Fruit fly (Drosophila melanogaster) whole organism, prepupa: ENCODE measurements around the gene wg.
A peak's percentile ranks its signal among the peaks of the same experiment; 100 is the strongest.

Source experiments
- CG10631 ChIP-seq: fragments of 200-800 bp; sonication (Bioruptor generic); optimal IDR thresholded peaks from 2 replicates; lab custom pipeline; 2016; ENCODE audit warnings: missing biosample characterization, missing genetic modification characterization
- CG10669 ChIP-seq: fragments of 200-800 bp; sonication (Bioruptor generic); optimal IDR thresholded peaks from 3 replicates; lab custom pipeline; 2018; ENCODE audit warnings: missing biosample characterization, mild to moderate bottlenecking, missing genetic modification characterization, moderate library complexity
- CG11902 ChIP-seq: fragments of 200-800 bp; sonication (Bioruptor generic); optimal IDR thresholded peaks from 3 replicates; lab custom pipeline; 2016; ENCODE audit warnings: missing biosample characterization, missing genetic modification characterization
- CG3032 ChIP-seq: fragments of 200-800 bp; optimal IDR thresholded peaks from 2 replicates; lab custom pipeline; 2019; ENCODE audit warnings: missing biosample characterization, mild to moderate bottlenecking, missing genetic modification characterization, moderate library complexity
- CG32006 ChIP-seq: fragments of 200-800 bp; sonication (Bioruptor generic); optimal IDR thresholded peaks from 3 replicates; lab custom pipeline; 2017; ENCODE audit warnings: missing biosample characterization, mild to moderate bottlenecking, missing genetic modification characterization
- CG34406 ChIP-seq: fragments of 200-800 bp; sonication (Bioruptor generic); optimal IDR thresholded peaks from 3 replicates; lab custom pipeline; 2016; ENCODE audit warnings: missing biosample characterization, missing genetic modification characterization
- CG3919 ChIP-seq: fragments of 200-800 bp; sonication (Bioruptor generic); optimal IDR thresholded peaks from 3 replicates; lab custom pipeline; 2016; ENCODE audit warnings: missing biosample characterization, missing genetic modification characterization
- CG6163 ChIP-seq: fragments of 200-800 bp; sonication (Bioruptor generic); IDR thresholded peaks from 3 replicates; pipeline ENCODE4 v1.3.6; 2022; ENCODE audit warnings: missing biosample characterization, missing genetic modification characterization
- CG6276 ChIP-seq: fragments of 200-800 bp; sonication (Bioruptor generic); optimal IDR thresholded peaks from 2 replicates; lab custom pipeline; 2017; ENCODE audit warnings: missing biosample characterization, mild to moderate bottlenecking, missing genetic modification characterization
- CG6808 ChIP-seq: fragments of 200-800 bp; sonication (Bioruptor generic); optimal IDR thresholded peaks from 3 replicates; lab custom pipeline; 2017; ENCODE audit warnings: missing biosample characterization, missing genetic modification characterization, mild to moderate bottlenecking, moderate library complexity, missing genetic modification reagents
- CG7368 ChIP-seq: fragments of 200-800 bp; sonication (Bioruptor generic); optimal IDR thresholded peaks from 3 replicates; lab custom pipeline; 2016; ENCODE audit warnings: missing biosample characterization, missing genetic modification characterization
- CG8119 ChIP-seq: fragments of 200-800 bp; sonication (Bioruptor generic); IDR thresholded peaks from 3 replicates; pipeline ENCODE4 v1.3.6; 2022; ENCODE audit warnings: missing biosample characterization, missing genetic modification characterization
- CG8319 ChIP-seq: fragments of 200-800 bp; sonication (Bioruptor generic); optimal IDR thresholded peaks from 3 replicates; lab custom pipeline; 2016; ENCODE audit warnings: missing biosample characterization, missing genetic modification characterization
- CG8632 ChIP-seq: fragments of 200-800 bp; sonication (Bioruptor generic); optimal IDR thresholded peaks from 3 replicates; lab custom pipeline; 2016; ENCODE audit warnings: missing biosample characterization, missing genetic modification characterization
- CG9139 ChIP-seq: fragments of 200-800 bp; sonication (Bioruptor generic); optimal IDR thresholded peaks from 3 replicates; lab custom pipeline; 2017; ENCODE audit warnings: missing biosample characterization, mild to moderate bottlenecking, missing genetic modification characterization
- Eip78C ChIP-seq: fragments of 200-800 bp; sonication (Bioruptor generic); peaks from one replicate; lab custom pipeline; 2016; ENCODE audit warnings: missing biosample characterization, missing genetic modification characterization
- Eip93F ChIP-seq: fragments of 200-800 bp; sonication (Bioruptor generic); optimal IDR thresholded peaks from 2 replicates; lab custom pipeline; 2016; ENCODE audit warnings: missing biosample characterization, mild to moderate bottlenecking, missing genetic modification characterization
- Ets96B ChIP-seq: fragments of 200-800 bp; optimal IDR thresholded peaks from 2 replicates; lab custom pipeline; 2019; ENCODE audit warnings: missing biosample characterization, mild to moderate bottlenecking, missing genetic modification characterization, moderate library complexity
- Gug ChIP-seq: fragments of 200-800 bp; sonication (Bioruptor generic); IDR thresholded peaks from 2 replicates; pipeline ENCODE4 v1.3.6; 2022; ENCODE audit warnings: missing biosample characterization, missing genetic modification characterization
- Hr38 ChIP-seq: sonication (Bioruptor generic); optimal IDR thresholded peaks from 2 replicates; lab custom pipeline; 2016; ENCODE audit warnings: missing biosample characterization, missing genetic modification characterization
- Hr39 ChIP-seq: fragments of 200-800 bp; sonication (Bioruptor generic); optimal IDR thresholded peaks from 2 replicates; lab custom pipeline; 2016; ENCODE audit warnings: missing biosample characterization, missing genetic modification characterization
- Hr4 ChIP-seq: fragments of 200-800 bp; sonication (Bioruptor generic); optimal IDR thresholded peaks from 3 replicates; lab custom pipeline; 2016; ENCODE audit warnings: missing biosample characterization, missing genetic modification characterization
- Met ChIP-seq: fragments of 200-800 bp; sonication (Bioruptor generic); optimal IDR thresholded peaks from 3 replicates; lab custom pipeline; 2016; ENCODE audit warnings: missing biosample characterization, missing genetic modification characterization
- OdsH ChIP-seq: fragments of 200-800 bp; sonication (Bioruptor generic); optimal IDR thresholded peaks from 3 replicates; lab custom pipeline; 2016; ENCODE audit warnings: missing biosample characterization, missing genetic modification characterization
- Smox ChIP-seq: fragments of 200-800 bp; sonication (Bioruptor generic); optimal IDR thresholded peaks from 3 replicates; lab custom pipeline; 2016; ENCODE audit warnings: missing biosample characterization, missing genetic modification characterization
- Sox102F ChIP-seq: fragments of 200-800 bp; sonication (Bioruptor generic); optimal IDR thresholded peaks from 2 replicates; lab custom pipeline; 2016; ENCODE audit warnings: missing biosample characterization, mild to moderate bottlenecking, missing genetic modification characterization
- Sox15 ChIP-seq: fragments of 200-800 bp; sonication (Bioruptor generic); optimal IDR thresholded peaks from 3 replicates; lab custom pipeline; 2016; ENCODE audit warnings: missing biosample characterization, missing genetic modification characterization
- achi ChIP-seq: fragments of 200-800 bp; sonication (Bioruptor generic); optimal IDR thresholded peaks from 3 replicates; lab custom pipeline; 2016; ENCODE audit warnings: missing biosample characterization, missing genetic modification characterization
- acj6 ChIP-seq: fragments of 200-800 bp; sonication (Bioruptor generic); optimal IDR thresholded peaks from 3 replicates; lab custom pipeline; 2016; ENCODE audit warnings: missing biosample characterization, missing genetic modification characterization
- dsx ChIP-seq: fragments of 200-800 bp; optimal IDR thresholded peaks from 3 replicates; lab custom pipeline; 2019; ENCODE audit warnings: missing biosample characterization, mild to moderate bottlenecking, missing genetic modification characterization, moderate library complexity; ENCODE audit not compliant: poor library complexity, severe bottlenecking
- eg ChIP-seq: fragments of 200-800 bp; sonication (Bioruptor generic); IDR thresholded peaks from 3 replicates; pipeline ENCODE4 v1.3.6; 2022; ENCODE audit warnings: missing biosample characterization, missing genetic modification characterization
- esn ChIP-seq: fragments of 200-800 bp; sonication (Bioruptor generic); optimal IDR thresholded peaks from 2 replicates; lab custom pipeline; 2016; ENCODE audit warnings: missing biosample characterization, mild to moderate bottlenecking, missing genetic modification characterization, moderate library complexity
- fd59A ChIP-seq: fragments of 200-800 bp; sonication (Bioruptor generic); optimal IDR thresholded peaks from 2 replicates; lab custom pipeline; 2017; ENCODE audit warnings: missing biosample characterization, mild to moderate bottlenecking, missing genetic modification characterization, missing genetic modification reagents
- fkh ChIP-seq: fragments of 200-800 bp; sonication (Bioruptor generic); optimal IDR thresholded peaks from 3 replicates; lab custom pipeline; 2017; ENCODE audit warnings: missing biosample characterization, mild to moderate bottlenecking, missing genetic modification characterization, moderate library complexity
- lz ChIP-seq: fragments of 200-800 bp; sonication (Bioruptor generic); optimal IDR thresholded peaks from 3 replicates; lab custom pipeline; 2016; ENCODE audit warnings: missing biosample characterization, missing genetic modification characterization
- net ChIP-seq: fragments of 200-800 bp; sonication (Bioruptor generic); optimal IDR thresholded peaks from 3 replicates; lab custom pipeline; 2016; ENCODE audit warnings: missing biosample characterization, missing genetic modification characterization
- pdm3 ChIP-seq: fragments of 200-800 bp; sonication (Bioruptor generic); optimal IDR thresholded peaks from 3 replicates; lab custom pipeline; 2016; ENCODE audit warnings: missing biosample characterization, missing genetic modification characterization
- spab ChIP-seq: fragments of 200-800 bp; sonication (Bioruptor generic); optimal IDR thresholded peaks from 2 replicates; lab custom pipeline; 2017; ENCODE audit warnings: missing biosample characterization, mild to moderate bottlenecking, missing genetic modification characterization, missing genetic modification reagents
- ss ChIP-seq, 2 experiments: fragments of 200-800 bp; sonication (Bioruptor generic); optimal IDR thresholded peaks; 2 replicates in 1 of 2; 3 replicates in 1 of 2; lab custom pipeline; 2017 to 2018; ENCODE audit warnings: mild to moderate bottlenecking in 2 of 2, missing biosample characterization in 2 of 2, missing genetic modification characterization in 2 of 2, moderate library complexity in 1 of 2
- svp ChIP-seq: fragments of 200-800 bp; sonication (Bioruptor generic); peaks from one replicate; lab custom pipeline; 2016; ENCODE audit warnings: missing biosample characterization, missing genetic modification characterization
- topi ChIP-seq: fragments of 200-800 bp; sonication (Bioruptor generic); optimal IDR thresholded peaks from 3 replicates; lab custom pipeline; 2016; ENCODE audit warnings: missing biosample characterization, missing genetic modification characterization
- vri ChIP-seq: fragments of 200-800 bp; sonication (Bioruptor generic); optimal IDR thresholded peaks from 3 replicates; lab custom pipeline; 2016; ENCODE audit warnings: missing biosample characterization, mild to moderate bottlenecking, missing genetic modification characterization

Gene wg

dm6 chr2L:7290577-7290976 lies 16.4 kb upstream of the wg start (continued):
- TF ChIP-seq CG6808 (GFP tag; lab: Kevin White, UChicago) (no peak), CG6163 (0 out of 3 replicates have a peak, but pooled peaks have one; percentile 23), pdm3 (GFP tag; lab: Kevin White, UChicago) (peak; percentile 29), CG11902 (GFP tag; lab: Kevin White, UChicago) (no peak), Ets96B (tag; lab: Kevin White, UChicago) (peak; percentile 56), acj6 (GFP tag; lab: Kevin White, UChicago) (peak; percentile 25), eg (GFP tag; lab: Robert Waterston, UW) (no peak), Sox102F (no peak), CG3032 (tag; lab: Kevin White, UChicago) (no peak)

DNA sequence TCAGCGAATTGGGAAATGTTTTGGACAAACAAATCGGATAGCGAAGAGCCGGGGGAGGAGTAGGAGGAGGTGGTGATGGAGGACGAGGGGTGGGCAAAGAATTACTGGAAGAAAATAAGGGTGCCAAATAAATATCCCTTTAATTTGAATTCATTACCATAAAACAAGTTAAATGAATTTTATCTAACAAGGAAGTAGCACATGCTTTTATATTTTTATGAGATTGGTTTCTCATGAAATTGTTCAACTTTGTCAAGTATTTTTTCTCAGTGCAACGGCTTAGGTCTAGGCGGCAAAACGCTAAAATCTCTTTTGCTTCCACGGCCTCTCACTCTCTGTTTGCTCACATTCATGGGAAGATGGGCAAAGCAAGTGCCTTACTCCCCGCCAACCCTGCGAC lies 15.0 kb upstream of the wg start:
- TF ChIP-seq CG9139 (GFP tag; lab: Kevin White, UChicago) (no peak), topi (GFP tag; lab: Kevin White, UChicago) (no peak), fkh (no peak), Gug (GFP tag; lab: Robert Waterston, UW) (no peak), Eip93F (no peak), spab (no peak), CG6808 (GFP tag; lab: Kevin White, UChicago) (no peak), eg (GFP tag; lab: Robert Waterston, UW) (no peak), esn (no peak), CG32006 (GFP tag; lab: Kevin White, UChicago) (no peak), CG10631 (GFP tag; lab: Kevin White, UChicago) (no peak), Sox15 (GFP tag; lab: Kevin White, UChicago) (no peak), vri (no peak), CG11902 (GFP tag; lab: Kevin White, UChicago) (no peak), Smox (GFP tag; lab: Kevin White, UChicago) (no peak), net (GFP tag; lab: Kevin White, UChicago) (no peak), Eip78C (GFP tag; lab: Kevin White, UChicago) (no peak), CG34406 (GFP tag; lab: Kevin White, UChicago) (no peak), CG7368 (GFP tag; lab: Kevin White, UChicago) (no peak)

DNA sequence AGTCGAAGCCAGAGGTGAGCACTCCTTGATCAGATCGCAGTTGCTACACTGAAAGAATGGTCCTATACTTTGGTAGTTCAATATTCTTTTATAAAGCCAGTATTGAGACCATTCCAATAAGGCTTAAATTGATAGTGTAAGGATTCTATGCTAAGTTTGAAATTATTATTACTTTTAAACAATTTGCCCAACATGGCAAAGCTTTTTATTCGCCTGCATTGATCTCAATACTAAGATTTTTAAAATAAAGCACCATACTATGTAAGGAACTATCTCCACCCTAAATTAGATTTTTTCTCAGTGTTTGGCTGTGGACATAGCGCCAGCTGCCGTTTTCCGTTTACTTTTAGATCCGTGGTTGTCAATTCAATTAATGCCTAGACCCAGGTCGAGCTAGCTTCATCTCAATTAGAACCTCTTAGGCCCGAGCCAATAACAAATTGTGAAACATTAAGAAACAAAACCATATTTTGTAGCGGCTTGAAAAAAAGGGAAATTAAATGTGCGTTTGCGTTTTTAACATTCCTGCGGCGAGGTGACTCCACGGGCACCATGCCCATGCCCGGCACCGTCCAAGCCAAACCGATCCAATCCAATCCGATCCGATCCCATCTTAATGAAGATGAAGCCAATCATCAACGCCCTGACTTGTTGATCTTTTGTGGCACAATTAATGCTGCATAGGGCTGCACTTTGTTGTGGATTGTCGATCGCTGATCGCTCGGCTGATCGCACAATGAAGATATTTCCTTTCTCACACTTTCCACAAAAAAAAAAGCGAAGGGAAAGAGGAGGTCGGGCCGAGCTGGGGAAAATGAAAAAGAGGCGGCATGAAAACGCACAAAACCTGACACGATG lies 13.3 kb upstream of the wg start:
- no peak for TF ChIP-seq Hr4 (GFP tag; lab: Kevin White, UChicago)
- peak; percentile 16 for TF ChIP-seq acj6 (GFP tag; lab: Kevin White, UChicago)
- TF ChIP-seq CG6276 (GFP tag; lab: Kevin White, UChicago) = no peak
- TF ChIP-seq dsx (GFP tag; lab: Kevin White, UChicago) = no peak
- peak; percentile 5 for TF ChIP-seq Hr39 (GFP tag; lab: Kevin White, UChicago)
- TF ChIP-seq CG34406 (GFP tag; lab: Kevin White, UChicago) = peak; percentile 13
- no peak for TF ChIP-seq topi (GFP tag; lab: Kevin White, UChicago)
- no peak for TF ChIP-seq fkh
- peak; percentile 9 for TF ChIP-seq CG10631 (GFP tag; lab: Kevin White, UChicago)
- no peak for TF ChIP-seq ss (GFP tag; optimal IDR thresholded peaks at IDR 0.05; lab: Kevin White, UChicago)
- peak; percentile 15 for TF ChIP-seq CG3919
- no peak for TF ChIP-seq CG32006 (GFP tag; lab: Kevin White, UChicago)
- no peak for TF ChIP-seq CG10669 (GFP tag; lab: Kevin White, UChicago)
- no peak for TF ChIP-seq pdm3 (GFP tag; lab: Kevin White, UChicago)
- no peak for TF ChIP-seq Sox15 (GFP tag; lab: Kevin White, UChicago)
- peak; percentile 26 for TF ChIP-seq OdsH (GFP tag; lab: Kevin White, UChicago)
- TF ChIP-seq Ets96B (tag; lab: Kevin White, UChicago) = peak; percentile 6
- TF ChIP-seq CG8319 (GFP tag; lab: Kevin White, UChicago) = no peak
- no peak for TF ChIP-seq CG11902 (GFP tag; lab: Kevin White, UChicago)
- no peak for TF ChIP-seq Smox (GFP tag; lab: Kevin White, UChicago)
- TF ChIP-seq fd59A (GFP tag; lab: Kevin White, UChicago) = peak; percentile 2
- TF ChIP-seq svp (GFP tag; lab: Kevin White, UChicago) = peak; percentile 67
- peak; percentile 4 for TF ChIP-seq lz
- TF ChIP-seq CG9139 (GFP tag; lab: Kevin White, UChicago) = no peak
- no peak for TF ChIP-seq CG8632 (GFP tag; lab: Kevin White, UChicago)
- no peak for TF ChIP-seq Met (GFP tag; lab: Kevin White, UChicago)
- TF ChIP-seq esn = peak; percentile 16
- TF ChIP-seq Eip78C (GFP tag; lab: Kevin White, UChicago) = peak; percentile 80
- TF ChIP-seq achi (GFP tag; lab: Kevin White, UChicago) = no peak
- no peak for TF ChIP-seq CG6808 (GFP tag; lab: Kevin White, UChicago)
- TF ChIP-seq Gug (GFP tag; lab: Robert Waterston, UW) = no peak
- 0 out of 3 replicates have a peak, but pooled peaks have one; percentile 18 for TF ChIP-seq CG8119 (GFP tag; lab: Robert Waterston, UW)
- TF ChIP-seq Hr38 (GFP tag; lab: Kevin White, UChicago) = no peak
- TF ChIP-seq eg (GFP tag; lab: Robert Waterston, UW) = no peak
